Worm (Caenorhabditis elegans): ENCODE data around the gene F22E12.1.

DNA sequence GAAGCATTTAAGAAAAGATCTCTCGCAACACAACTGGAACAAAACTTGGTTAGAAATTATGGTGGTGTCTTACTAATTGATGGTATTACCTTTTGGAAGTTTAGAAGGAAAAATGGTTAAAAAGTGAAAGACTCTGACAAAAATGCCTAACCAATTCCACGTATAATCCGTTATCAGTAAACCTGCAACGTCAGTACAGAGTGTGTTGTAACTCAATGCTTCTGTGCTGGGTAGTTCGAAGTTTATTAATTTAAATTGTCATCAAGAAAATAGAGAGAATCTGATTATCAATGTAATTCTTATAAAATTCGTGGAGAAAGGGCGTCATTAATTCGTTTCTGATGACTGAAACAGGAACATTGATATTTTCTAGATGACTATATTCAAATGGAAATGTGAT, 21.9 kb downstream of the F22E12.1 start:
- TF ChIP-seq lin-15B (tag; optimal IDR thresholded peaks at IDR 0.05) (no peak), swsn-7 (tag; optimal IDR thresholded peaks at IDR 0.05) (no peak), nhr-237 (tag; optimal IDR thresholded peaks at IDR 0.05) (no peak), unc-62 (GFP tag; optimal IDR thresholded peaks at IDR 0.05) (no peak), snpc-4 (tag; optimal IDR thresholded peaks at IDR 0.05) (no peak), lsy-2 (tag; optimal IDR thresholded peaks at IDR 0.05) (no peak), elt-3 (tag; optimal IDR thresholded peaks at IDR 0.05) (no peak), pqm-1 (tag; optimal IDR thresholded peaks at IDR 0.05) (no peak)
